Worm (Caenorhabditis elegans) whole organism, L4/young adult: ENCODE measurements around the gene mre-11.

ENCODE experiments used
- W03F9.2 ChIP-seq: fragments of 150-350 bp; optimal IDR thresholded peaks from 2 replicates; lab custom pipeline; 2014; ENCODE audit warnings: missing biosample characterization, missing genetic modification characterization
- dao-5 ChIP-seq: sonication (generic microtip); optimal IDR thresholded peaks from 2 replicates; lab custom pipeline; 2016; ENCODE audit warnings: missing genotype, missing genetic modification characterization, moderate library complexity, missing compliant biosample characterization
- him-1 ChIP-seq: sonication (generic microtip); optimal IDR thresholded peaks from 2 replicates; lab custom pipeline; 2016; ENCODE audit warnings: missing genotype, missing genetic modification reagents, missing genetic modification characterization, missing compliant biosample characterization

ce11 chrV:10776528-10777055, 39.9 kb upstream of the mre-11 start, which contains the start of gene D1054.5:
- TF ChIP-seq W03F9.2 (tag; lab: Kevin White, UChicago) (no peak), him-1 (no peak), dao-5 (tag; lab: Kevin White, UChicago) (no peak)
